Comparison of ENCODE assay signal across 3 worm cellular contexts in genomic region chrX:16726879-16727278, ce11.
A peak's percentile ranks its signal among the peaks of the same experiment; 100 is the strongest.
TF ChIP-seq lines count a peak whose summit lies in the region.

No protein-coding gene starts in this region.

TF ChIP-seq in whole organism, L1 larva, 84 proteins besides CTCF, POLR2A, EP300 and RAD21 (continued from another document and continues in another):
- TF ChIP-seq nhr-90 (tag; optimal IDR thresholded peaks at IDR 0.05; lab: Kevin White, UChicago; ENCODE audit: poor library complexity) (peak; percentile 83), nhr-85 (tag; lab: Kevin White, UChicago) (peak; percentile 96), elt-2 (tag; optimal IDR thresholded peaks at IDR 0.05; lab: Kevin White, UChicago) (peak; percentile 86), ceh-82 (tag; optimal IDR thresholded peaks at IDR 0.05; lab: Kevin White, UChicago) (peak; percentile 80 to 93 (median 83)), lir-3 (tag; optimal IDR thresholded peaks at IDR 0.05; lab: Kevin White, UChicago; ENCODE audit: poor library complexity) (peak; percentile 68), hpl-2 (GFP tag; optimal IDR thresholded peaks at IDR 0.05; lab: Kevin White, UChicago) (peak; percentile 64), efl-3 (GFP tag; optimal IDR thresholded peaks at IDR 0.05; lab: Kevin White, UChicago) (no peak), nhr-84 (tag; optimal IDR thresholded peaks at IDR 0.05; lab: Kevin White, UChicago) (no peak), isw-1 (GFP tag; IDR thresholded peaks at IDR 0.05; lab: Robert Waterston, UW) (peak; percentile 78), efl-1 (optimal IDR thresholded peaks at IDR 0.05; lab: Kevin White, UChicago) (peak; percentile 56 to 84), efl-1 (GFP tag; optimal IDR thresholded peaks at IDR 0.05 in 1 of 2; lab: Kevin White, UChicago) (peak in 1 of 2 experiments; percentile 88), unc-98 (GFP tag; IDR thresholded peaks at IDR 0.05; lab: Robert Waterston, UW) (no peak), C16A3.4 (tag; optimal IDR thresholded peaks at IDR 0.05; lab: Kevin White, UChicago) (peak; percentile 87), nhr-76 (tag; optimal IDR thresholded peaks at IDR 0.05; lab: Kevin White, UChicago) (no peak), egl-13 (tag; optimal IDR thresholded peaks at IDR 0.05; lab: Kevin White, UChicago) (peak; percentile 89), unc-86 (tag; optimal IDR thresholded peaks at IDR 0.05; lab: Kevin White, UChicago) (peak; percentile 95), lin-39 (tag; optimal IDR thresholded peaks at IDR 0.05; lab: Kevin White, UChicago) (no peak), ceh-90 (tag; optimal IDR thresholded peaks at IDR 0.05; lab: Kevin White, UChicago) (no peak), ceh-8 (GFP tag; optimal IDR thresholded peaks at IDR 0.05; lab: Kevin White, UChicago) (peak; percentile 70), aha-1 (tag; optimal IDR thresholded peaks at IDR 0.05; lab: Kevin White, UChicago) (peak; percentile 3), xbp-1 (tag; optimal IDR thresholded peaks at IDR 0.05; lab: Kevin White, UChicago) (peak; percentile 83), rnt-1 (tag; optimal IDR thresholded peaks at IDR 0.05; lab: Kevin White, UChicago) (peak; percentile 88), alr-1 (tag; optimal IDR thresholded peaks at IDR 0.05; lab: Kevin White, UChicago; ENCODE audit: borderline replicate concordance) (no peak), nhr-77 (tag; optimal IDR thresholded peaks at IDR 0.05; lab: Kevin White, UChicago) (peak; percentile 93), unc-130 (tag; optimal IDR thresholded peaks at IDR 0.05; lab: Kevin White, UChicago) (peak; percentile 96), C04F5.9 (tag; optimal IDR thresholded peaks at IDR 0.05; lab: Kevin White, UChicago) (peak; percentile 22), grh-1 (GFP tag; IDR thresholded peaks at IDR 0.05; lab: Robert Waterston, UW) (peak; percentile 69), sptf-1 (tag; optimal IDR thresholded peaks at IDR 0.05; lab: Kevin White, UChicago) (no peak), fkh-10 (GFP tag; optimal IDR thresholded peaks at IDR 0.05; lab: Kevin White, UChicago) (peak; percentile 90), hlh-4 (tag; optimal IDR thresholded peaks at IDR 0.05; lab: Kevin White, UChicago) (no peak), dsc-1 (tag; optimal IDR thresholded peaks at IDR 0.05; lab: Kevin White, UChicago) (peak; percentile 86), unc-62 (GFP tag; optimal IDR thresholded peaks at IDR 0.05; lab: Kevin White, UChicago) (no peak), snu-23 (GFP tag; optimal IDR thresholded peaks at IDR 0.05; lab: Kevin White, UChicago) (peak; percentile 92), aly-2 (tag; optimal IDR thresholded peaks at IDR 0.05; lab: Kevin White, UChicago) (peak; percentile 62), nhr-47 (tag; optimal IDR thresholded peaks at IDR 0.05; lab: Kevin White, UChicago) (peak; percentile 91), lin-13 (GFP tag; optimal IDR thresholded peaks at IDR 0.05; lab: Kevin White, UChicago) (peak; percentile 91), ztf-4 (tag; optimal IDR thresholded peaks at IDR 0.05; lab: Kevin White, UChicago) (peak; percentile 87), mab-9 (GFP tag; IDR thresholded peaks at IDR 0.05; lab: Robert Waterston, UW) (peak; percentile 85), egl-27 (tag; optimal IDR thresholded peaks at IDR 0.05; lab: Kevin White, UChicago) (peak; percentile 86 to 91), irx-1 (tag; optimal IDR thresholded peaks at IDR 0.05; lab: Kevin White, UChicago) (peak; percentile 79), tbx-2 (tag; optimal IDR thresholded peaks at IDR 0.05; lab: Kevin White, UChicago) (peak; percentile 94), Y116A8C.19 (tag; optimal IDR thresholded peaks at IDR 0.05; lab: Kevin White, UChicago; ENCODE audit: borderline replicate concordance) (no peak), dpl-1 (GFP tag; optimal IDR thresholded peaks at IDR 0.05; lab: Kevin White, UChicago) (peak; percentile 29 to 47 (median 41)), snpc-4 (tag; optimal IDR thresholded peaks at IDR 0.05; lab: Kevin White, UChicago) (peak; percentile 76)

TF ChIP-seq in whole organism, L3 larva, 47 proteins besides CTCF, POLR2A, EP300 and RAD21 (continued from another document):
- TF ChIP-seq nfya-1 (tag; optimal IDR thresholded peaks at IDR 0.05; lab: Kevin White, UChicago; ENCODE audit: insufficient read depth) (peak; percentile 92), unc-62 (GFP tag; optimal IDR thresholded peaks at IDR 0.05; lab: Kevin White, UChicago) (peak; percentile 54), eor-1 (tag; optimal IDR thresholded peaks at IDR 0.05; lab: Kevin White, UChicago) (no peak), mml-1 (tag; optimal IDR thresholded peaks at IDR 0.05; lab: Kevin White, UChicago) (no peak), pha-4 (tag; optimal IDR thresholded peaks at IDR 0.05; lab: Kevin White, UChicago) (peak; percentile 86), elt-2 (tag; optimal IDR thresholded peaks at IDR 0.05; lab: Kevin White, UChicago) (peak; percentile 93), zag-1 (tag; optimal IDR thresholded peaks at IDR 0.05; lab: Kevin White, UChicago) (peak; percentile 42), nhr-28 (tag; optimal IDR thresholded peaks at IDR 0.05; lab: Kevin White, UChicago) (no peak), tbx-2 (tag; optimal IDR thresholded peaks at IDR 0.05; lab: Kevin White, UChicago) (peak; percentile 87), R02D3.7 (tag; optimal IDR thresholded peaks at IDR 0.05; lab: Kevin White, UChicago) (peak; percentile 63), fkh-2 (tag; optimal IDR thresholded peaks at IDR 0.05; lab: Kevin White, UChicago) (no peak), mdl-1 (tag; optimal IDR thresholded peaks at IDR 0.05; lab: Kevin White, UChicago) (peak; percentile 85), nhr-43 (tag; optimal IDR thresholded peaks at IDR 0.05; lab: Kevin White, UChicago; ENCODE audit: poor library complexity, severe bottlenecking) (peak; percentile 84), pqm-1 (tag; optimal IDR thresholded peaks at IDR 0.05; lab: Kevin White, UChicago) (peak; percentile 81), ceh-28 (tag; optimal IDR thresholded peaks at IDR 0.05; lab: Kevin White, UChicago) (peak; percentile 74), fos-1 (tag; optimal IDR thresholded peaks at IDR 0.05; lab: Kevin White, UChicago) (peak; percentile 50), ama-1 (optimal IDR thresholded peaks at IDR 0.05; lab: Kevin White, UChicago) (no peak), jun-1 (tag; optimal IDR thresholded peaks at IDR 0.05; lab: Kevin White, UChicago) (peak; percentile 97), nhr-76 (tag; optimal IDR thresholded peaks at IDR 0.05; lab: Kevin White, UChicago) (no peak), daf-12 (tag; optimal IDR thresholded peaks at IDR 0.05; lab: Kevin White, UChicago) (no peak), snpc-4 (tag; optimal IDR thresholded peaks at IDR 0.05; lab: Kevin White, UChicago) (peak; percentile 71), ztf-11 (tag; optimal IDR thresholded peaks at IDR 0.05; lab: Kevin White, UChicago) (no peak), nhr-11 (tag; optimal IDR thresholded peaks at IDR 0.05; lab: Kevin White, UChicago) (peak; percentile 91), elt-3 (tag; optimal IDR thresholded peaks at IDR 0.05; lab: Kevin White, UChicago) (peak in 2 of 3 experiments; percentile 36 to 55), unc-39 (tag; optimal IDR thresholded peaks at IDR 0.05; lab: Kevin White, UChicago) (no peak), sea-2 (GFP tag; optimal IDR thresholded peaks at IDR 0.05; lab: Kevin White, UChicago) (no peak), egl-5 (tag; optimal IDR thresholded peaks at IDR 0.05; lab: Kevin White, UChicago) (peak; percentile 81)

TF ChIP-seq in whole organism, young adult, 124 proteins besides CTCF, POLR2A, EP300 and RAD21 (continued from another document):
- TF ChIP-seq madf-10 (tag; optimal IDR thresholded peaks at IDR 0.05; lab: Kevin White, UChicago) (peak; percentile 83), lin-54 (GFP tag; optimal IDR thresholded peaks at IDR 0.05; lab: Kevin White, UChicago) (peak; percentile 57), K11D2.4 (GFP tag; IDR thresholded peaks at IDR 0.05; lab: Robert Waterston, UW) (peak; percentile 82), F10E7.11 (tag; optimal IDR thresholded peaks at IDR 0.05; lab: Kevin White, UChicago) (peak; percentile 40), ztf-18 (tag; optimal IDR thresholded peaks at IDR 0.05; lab: Kevin White, UChicago) (peak; percentile 41), ceh-27 (GFP tag; optimal IDR thresholded peaks at IDR 0.05; lab: Kevin White, UChicago) (peak; percentile 92), tlf-1 (GFP tag; optimal IDR thresholded peaks at IDR 0.05; lab: Kevin White, UChicago) (peak; percentile 52), ets-4 (GFP tag; optimal IDR thresholded peaks at IDR 0.05; lab: Kevin White, UChicago) (peak; percentile 45), snpc-1.3 (tag; optimal IDR thresholded peaks at IDR 0.05; lab: Kevin White, UChicago; ENCODE audit: insufficient read depth) (peak; percentile 2), efl-1 (GFP tag; optimal IDR thresholded peaks at IDR 0.05; lab: Kevin White, UChicago) (no peak), Y95B8A.8 (GFP tag; IDR thresholded peaks at IDR 0.05; lab: Robert Waterston, UW) (0 out of 2 replicates have a peak, but pooled peaks have one; percentile 39), ztf-6 (GFP tag; IDR thresholded peaks at IDR 0.05; lab: Robert Waterston, UW) (0 out of 2 replicates have a peak, but pooled peaks have one; percentile 24), ZK185.1 (tag; optimal IDR thresholded peaks at IDR 0.05; lab: Kevin White, UChicago; ENCODE audit: poor library complexity, severe bottlenecking) (peak; percentile 65), cebp-1 (GFP tag; IDR thresholded peaks at IDR 0.05; lab: Robert Waterston, UW) (peak; percentile 67), cebp-1 (tag; optimal IDR thresholded peaks at IDR 0.05; lab: Kevin White, UChicago) (peak; percentile 89), sea-2 (GFP tag; IDR thresholded peaks at IDR 0.05; lab: Robert Waterston, UW) (no peak), atf-7 (tag; optimal IDR thresholded peaks at IDR 0.05; lab: Kevin White, UChicago) (peak; percentile 82), ekl-4 (GFP tag; IDR thresholded peaks at IDR 0.05; lab: Robert Waterston, UW) (peak; percentile 84), hmg-1.2 (GFP tag; IDR thresholded peaks at IDR 0.05; lab: Robert Waterston, UW) (peak; percentile 90), F22D6.2 (tag; optimal IDR thresholded peaks at IDR 0.05; lab: Kevin White, UChicago) (peak; percentile 31), F52B5.7 (tag; optimal IDR thresholded peaks at IDR 0.05; lab: Kevin White, UChicago) (peak; percentile 40), nhr-179 (tag; optimal IDR thresholded peaks at IDR 0.05; lab: Kevin White, UChicago) (no peak), let-526 (GFP tag; IDR thresholded peaks at IDR 0.05; lab: Robert Waterston, UW) (peak; percentile 86), pbrm-1 (GFP tag; IDR thresholded peaks at IDR 0.05; lab: Robert Waterston, UW) (peak; percentile 83), lin-40 (tag; optimal IDR thresholded peaks at IDR 0.05; lab: Kevin White, UChicago) (peak; percentile 92), rcor-1 (GFP tag; IDR thresholded peaks at IDR 0.05; lab: Robert Waterston, UW) (peak; percentile 73; the same call in 1 of the 2 replicates), K12H6.12 (tag; optimal IDR thresholded peaks at IDR 0.05; lab: Kevin White, UChicago) (peak; percentile 95), egl-44 (GFP tag; IDR thresholded peaks at IDR 0.05; lab: Robert Waterston, UW) (peak; percentile 74), chd-7 (tag; optimal IDR thresholded peaks at IDR 0.05; lab: Kevin White, UChicago) (peak; percentile 91), athp-1 (tag; optimal IDR thresholded peaks at IDR 0.05; lab: Kevin White, UChicago) (peak; percentile 51), B0035.1 (tag; optimal IDR thresholded peaks at IDR 0.05; lab: Kevin White, UChicago) (peak; percentile 49), nfya-2 (GFP tag; IDR thresholded peaks at IDR 0.05; lab: Robert Waterston, UW) (no peak), zfh-2 (GFP tag; conservative IDR thresholded peaks at IDR 0.05; lab: Robert Waterston, UW) (peak; percentile 97), F33H1.4 (GFP tag; IDR thresholded peaks at IDR 0.05; lab: Robert Waterston, UW) (no peak), attf-5 (GFP tag; optimal IDR thresholded peaks at IDR 0.05; lab: Kevin White, UChicago) (peak; percentile 85), tbp1 (GFP tag; optimal IDR thresholded peaks at IDR 0.05; lab: Kevin White, UChicago) (peak; percentile 63), unc-62 (GFP tag; optimal IDR thresholded peaks at IDR 0.05; lab: Kevin White, UChicago) (no peak), C06A6.2 (GFP tag; conservative IDR thresholded peaks at IDR 0.05; lab: Robert Waterston, UW) (peak; percentile 72), nhr-80 (tag; optimal IDR thresholded peaks at IDR 0.05; lab: Kevin White, UChicago) (peak; percentile 94), lir-1 (GFP tag; conservative IDR thresholded peaks at IDR 0.05; lab: Robert Waterston, UW) (peak; percentile 100), akir-1 (GFP tag; optimal IDR thresholded peaks at IDR 0.05; lab: Kevin White, UChicago) (peak; percentile 31), dox-1 (GFP tag; IDR thresholded peaks at IDR 0.05; lab: Robert Waterston, UW) (peak; percentile 91)
